Fruit fly (Drosophila melanogaster) whole organism, embryonic: ENCODE data around the gene Act87E.

Experiments
- Atf-2 ChIP-seq: fragments of 200-800 bp; sonication (Bioruptor generic); optimal IDR thresholded peaks from 2 replicates; lab custom pipeline; 2016; ENCODE audit warnings: missing biosample characterization, missing genetic modification characterization
- CG11398 ChIP-seq: fragments of 200-800 bp; sonication (Bioruptor generic); optimal IDR thresholded peaks from 2 replicates; lab custom pipeline; 2016; ENCODE audit warnings: missing biosample characterization, missing genetic modification characterization
- CG12219 ChIP-seq: fragments of 200-800 bp; sonication (Bioruptor generic); optimal IDR thresholded peaks from 3 replicates; lab custom pipeline; 2018; ENCODE audit warnings: missing biosample characterization, mild to moderate bottlenecking, missing genetic modification characterization
- CG12942 ChIP-seq: fragments of 200-800 bp; sonication (Bioruptor generic); optimal IDR thresholded peaks from 3 replicates; lab custom pipeline; 2016; ENCODE audit warnings: missing biosample characterization, missing genetic modification characterization
- CG13894 ChIP-seq: fragments of 200-800 bp; sonication (Bioruptor generic); optimal IDR thresholded peaks from 3 replicates; lab custom pipeline; 2018; ENCODE audit warnings: missing biosample characterization, mild to moderate bottlenecking, missing genetic modification characterization, moderate library complexity
- CG14667 ChIP-seq: fragments of 200-800 bp; sonication (Bioruptor generic); IDR thresholded peaks from 2 replicates; pipeline ENCODE4 v1.3.6; 2022; ENCODE audit warnings: missing biosample characterization, missing genetic modification characterization
- CG17361 ChIP-seq: fragments of 200-800 bp; sonication (Bioruptor generic); IDR thresholded peaks from 3 replicates; pipeline ENCODE4 v1.3.6; 2022; ENCODE audit warnings: missing biosample characterization, missing genetic modification characterization
- CG2199 ChIP-seq: fragments of 200-800 bp; sonication (Bioruptor generic); IDR thresholded peaks from 3 replicates; pipeline ENCODE4 v1.3.6; 2022; ENCODE audit warnings: missing biosample characterization, missing genetic modification characterization
- CG3065 ChIP-seq: fragments of 200-800 bp; sonication (Bioruptor generic); optimal IDR thresholded peaks from 2 replicates; lab custom pipeline; 2016; ENCODE audit warnings: missing biosample characterization, missing genetic modification characterization
- CG3163 ChIP-seq: fragments of 200-800 bp; sonication (Bioruptor generic); optimal IDR thresholded peaks from 3 replicates; lab custom pipeline; 2016; ENCODE audit warnings: missing biosample characterization, missing genetic modification characterization
- CG3281 ChIP-seq: fragments of 200-800 bp; sonication (Bioruptor generic); optimal IDR thresholded peaks from 3 replicates; lab custom pipeline; 2017; ENCODE audit warnings: missing biosample characterization, mild to moderate bottlenecking, missing genetic modification characterization
- CG34422 ChIP-seq: fragments of 200-800 bp; sonication (Bioruptor generic); IDR thresholded peaks from 3 replicates; pipeline ENCODE4 v1.3.6; 2022; ENCODE audit warnings: missing biosample characterization, missing genetic modification characterization
- CG3726 ChIP-seq: fragments of 200-800 bp; sonication (Bioruptor generic); IDR thresholded peaks from 3 replicates; pipeline ENCODE4, ENCODE4 v1.3.6; 2022; ENCODE audit warnings: missing biosample characterization, missing genetic modification characterization
- CG7839 ChIP-seq: fragments of 200-800 bp; sonication (Bioruptor generic); optimal IDR thresholded peaks from 3 replicates; lab custom pipeline; 2018; ENCODE audit warnings: missing biosample characterization, mild to moderate bottlenecking, missing genetic modification characterization, moderate library complexity
- CG9727 ChIP-seq: fragments of 200-800 bp; sonication (Bioruptor generic); optimal IDR thresholded peaks from 3 replicates; lab custom pipeline; 2017; ENCODE audit warnings: missing biosample characterization, mild to moderate bottlenecking, missing genetic modification characterization
- CG9797 ChIP-seq: fragments of 200-800 bp; sonication (Bioruptor generic); optimal IDR thresholded peaks from 3 replicates; lab custom pipeline; 2018; ENCODE audit warnings: missing biosample characterization, mild to moderate bottlenecking, missing genetic modification characterization
- ERR ChIP-seq: fragments of 200-800 bp; sonication (Bioruptor generic); optimal IDR thresholded peaks from 2 replicates; lab custom pipeline; 2016; ENCODE audit warnings: missing biosample characterization, missing genetic modification characterization
- Elba2 ChIP-seq: fragments of 200-800 bp; sonication (Bioruptor generic); optimal IDR thresholded peaks from 3 replicates; lab custom pipeline; 2016; ENCODE audit warnings: missing biosample characterization, missing genetic modification characterization
- HLH54F ChIP-seq: fragments of 200-800 bp; sonication (Bioruptor generic); optimal IDR thresholded peaks from 3 replicates; lab custom pipeline; 2016; ENCODE audit warnings: missing biosample characterization, missing genetic modification characterization
- Hand ChIP-seq: fragments of 200-800 bp; sonication (Bioruptor generic); optimal IDR thresholded peaks from 2 replicates; lab custom pipeline; 2017; ENCODE audit warnings: mild to moderate bottlenecking, missing biosample characterization, missing genetic modification reagents, missing genetic modification characterization
- HmgZ ChIP-seq: fragments of 200-800 bp; sonication (Bioruptor generic); optimal IDR thresholded peaks from 2 replicates; lab custom pipeline; 2018; ENCODE audit warnings: missing biosample characterization, mild to moderate bottlenecking, missing genetic modification characterization
- Hmx ChIP-seq: fragments of 200-800 bp; sonication (Bioruptor generic); optimal IDR thresholded peaks from 2 replicates; lab custom pipeline; 2016; ENCODE audit warnings: missing biosample characterization, missing genetic modification characterization
- Hr3 ChIP-seq: fragments of 200-800 bp; sonication (Bioruptor generic); optimal IDR thresholded peaks from 3 replicates; lab custom pipeline; 2016; ENCODE audit warnings: missing biosample characterization, missing genetic modification characterization
- Jarid2 ChIP-seq: fragments of 200-800 bp; sonication (Bioruptor generic); optimal IDR thresholded peaks from 3 replicates; lab custom pipeline; 2017; ENCODE audit warnings: mild to moderate bottlenecking, missing biosample characterization, missing genetic modification reagents, missing genetic modification characterization
- NC2β ChIP-seq: fragments of 200-800 bp; sonication (Bioruptor generic); optimal IDR thresholded peaks from 2 replicates; lab custom pipeline; 2016; ENCODE audit warnings: missing biosample characterization, missing genetic modification characterization
- Nf-YB ChIP-seq: fragments of 200-800 bp; sonication (Bioruptor generic); optimal IDR thresholded peaks from 3 replicates; lab custom pipeline; 2019; ENCODE audit warnings: missing biosample characterization, mild to moderate bottlenecking, missing genetic modification characterization, moderate library complexity
- ara ChIP-seq: fragments of 200-800 bp; sonication (Bioruptor generic); IDR thresholded peaks from 2 replicates; pipeline ENCODE4 v1.3.6; 2022; ENCODE audit warnings: missing biosample characterization, missing genetic modification characterization
- btn ChIP-seq: fragments of 200-800 bp; sonication (Bioruptor generic); optimal IDR thresholded peaks from 2 replicates; lab custom pipeline; 2016; ENCODE audit warnings: missing biosample characterization, missing genetic modification characterization
- chinmo ChIP-seq: fragments of 200-800 bp; sonication (Bioruptor generic); IDR thresholded peaks from 4 replicates; pipeline ENCODE4 v1.3.6; 2022; ENCODE audit warnings: missing biosample characterization, missing genetic modification characterization; ENCODE audit not compliant: partially characterized antibody
- da ChIP-seq: fragments of 200-800 bp; sonication (Bioruptor generic); optimal IDR thresholded peaks from 2 replicates; lab custom pipeline; 2016; ENCODE audit warnings: missing biosample characterization, missing genetic modification characterization
- dan ChIP-seq: fragments of 200-800 bp; sonication (Bioruptor generic); IDR thresholded peaks from 2 replicates; pipeline ENCODE4 v1.3.6; 2022; ENCODE audit warnings: missing biosample characterization, missing genetic modification characterization
- ems ChIP-seq: fragments of 200-800 bp; sonication (Bioruptor generic); optimal IDR thresholded peaks from 3 replicates; lab custom pipeline; 2016; ENCODE audit warnings: missing biosample characterization, missing genetic modification characterization
- ewg ChIP-seq: fragments of 200-800 bp; sonication (Bioruptor generic); optimal IDR thresholded peaks from 3 replicates; lab custom pipeline; 2017; ENCODE audit warnings: mild to moderate bottlenecking, missing biosample characterization, missing genetic modification reagents, missing genetic modification characterization
- gem ChIP-seq: fragments of 200-800 bp; sonication (Bioruptor generic); optimal IDR thresholded peaks from 2 replicates; lab custom pipeline; 2019; ENCODE audit warnings: missing biosample characterization, mild to moderate bottlenecking, missing genetic modification characterization, moderate library complexity
- grau ChIP-seq: fragments of 200-800 bp; optimal IDR thresholded peaks from 3 replicates; lab custom pipeline; 2019; ENCODE audit warnings: missing biosample characterization, mild to moderate bottlenecking, missing genetic modification characterization, moderate library complexity
- gro ChIP-seq: fragments of 200-800 bp; sonication (Bioruptor generic); optimal IDR thresholded peaks from 2 replicates; lab custom pipeline; 2016; ENCODE audit warnings: missing biosample characterization, missing genetic modification characterization
- kay ChIP-seq: fragments of 200-800 bp; sonication (Bioruptor generic); optimal IDR thresholded peaks from 2 replicates; lab custom pipeline; 2016; ENCODE audit warnings: missing biosample characterization, missing genetic modification characterization
- lmd ChIP-seq: fragments of 200-800 bp; sonication (Bioruptor generic); IDR thresholded peaks from 2 replicates; pipeline ENCODE4 v1.3.6; 2022; ENCODE audit warnings: missing biosample characterization, missing genetic modification characterization
- lola ChIP-seq, 3 experiments: fragments of >200 bp in 2 of 3; fragments of 200-800 bp in 1 of 3; sonication (Bioruptor generic) in 1 of 3; optimal IDR thresholded peaks; 2 replicates each; lab custom pipeline; 2017 to 2019; ENCODE audit warnings: missing biosample characterization in 3 of 3, missing genetic modification characterization in 3 of 3, mild to moderate bottlenecking in 1 of 3, moderate library complexity in 1 of 3
- nerfin-1 ChIP-seq: fragments of 200-800 bp; sonication (Bioruptor generic); optimal IDR thresholded peaks from 3 replicates; lab custom pipeline; 2019; ENCODE audit warnings: missing biosample characterization, mild to moderate bottlenecking, missing genetic modification characterization, moderate library complexity
- odd ChIP-seq: fragments of 200-800 bp; sonication (Bioruptor generic); optimal IDR thresholded peaks from 2 replicates; lab custom pipeline; 2017; ENCODE audit warnings: missing biosample characterization, mild to moderate bottlenecking, missing genetic modification characterization
- pho ChIP-seq: fragments of 200-800 bp; sonication (Bioruptor generic); optimal IDR thresholded peaks from 2 replicates; lab custom pipeline; 2016; ENCODE audit warnings: missing biosample characterization, missing genetic modification characterization
- phol ChIP-seq: fragments of 200-800 bp; sonication (Bioruptor generic); optimal IDR thresholded peaks from 3 replicates; lab custom pipeline; 2018; ENCODE audit warnings: missing biosample characterization, mild to moderate bottlenecking, missing genetic modification characterization, moderate library complexity
- pnt ChIP-seq: fragments of 200-800 bp; sonication (Bioruptor generic); optimal IDR thresholded peaks from 3 replicates; lab custom pipeline; 2016; ENCODE audit warnings: missing biosample characterization, missing genetic modification characterization
- pros ChIP-seq: fragments of 200-800 bp; sonication (Bioruptor generic); optimal IDR thresholded peaks from 3 replicates; lab custom pipeline; 2019; ENCODE audit warnings: missing biosample characterization, mild to moderate bottlenecking, missing genetic modification characterization, moderate library complexity
- salm ChIP-seq: fragments of 200-800 bp; sonication (Bioruptor generic); optimal IDR thresholded peaks from 2 replicates; lab custom pipeline; 2018; ENCODE audit warnings: missing biosample characterization, mild to moderate bottlenecking, missing genetic modification characterization
- sim ChIP-seq: fragments of 200-800 bp; sonication (Bioruptor generic); IDR thresholded peaks from 2 replicates; pipeline ENCODE4 v1.3.6; 2022; ENCODE audit warnings: missing biosample characterization, missing genetic modification characterization
- so ChIP-seq: fragments of 200-800 bp; sonication (Bioruptor generic); IDR thresholded peaks from 3 replicates; pipeline ENCODE4 v1.3.6; 2022; ENCODE audit warnings: missing biosample characterization, missing genetic modification characterization
- stc ChIP-seq: fragments of 200-800 bp; sonication (Bioruptor generic); IDR thresholded peaks from 2 replicates; pipeline ENCODE4 v1.3.6; 2022; ENCODE audit warnings: missing biosample characterization, missing genetic modification characterization
- tll ChIP-seq, 2 experiments: fragments of 200-800 bp in 1 of 2; fragments of >200 bp in 1 of 2; sonication (Bioruptor generic) in 1 of 2; optimal IDR thresholded peaks; 2 replicates each; lab custom pipeline; 2017 to 2019; ENCODE audit warnings: missing biosample characterization in 2 of 2, missing genetic modification characterization in 2 of 2, mild to moderate bottlenecking in 1 of 2, moderate library complexity in 1 of 2
- unpg ChIP-seq: fragments of 200-800 bp; sonication (Bioruptor generic); optimal IDR thresholded peaks from 3 replicates; lab custom pipeline; 2018; ENCODE audit warnings: missing biosample characterization, mild to moderate bottlenecking, missing genetic modification characterization, moderate library complexity

The Act87E gene

DNA sequence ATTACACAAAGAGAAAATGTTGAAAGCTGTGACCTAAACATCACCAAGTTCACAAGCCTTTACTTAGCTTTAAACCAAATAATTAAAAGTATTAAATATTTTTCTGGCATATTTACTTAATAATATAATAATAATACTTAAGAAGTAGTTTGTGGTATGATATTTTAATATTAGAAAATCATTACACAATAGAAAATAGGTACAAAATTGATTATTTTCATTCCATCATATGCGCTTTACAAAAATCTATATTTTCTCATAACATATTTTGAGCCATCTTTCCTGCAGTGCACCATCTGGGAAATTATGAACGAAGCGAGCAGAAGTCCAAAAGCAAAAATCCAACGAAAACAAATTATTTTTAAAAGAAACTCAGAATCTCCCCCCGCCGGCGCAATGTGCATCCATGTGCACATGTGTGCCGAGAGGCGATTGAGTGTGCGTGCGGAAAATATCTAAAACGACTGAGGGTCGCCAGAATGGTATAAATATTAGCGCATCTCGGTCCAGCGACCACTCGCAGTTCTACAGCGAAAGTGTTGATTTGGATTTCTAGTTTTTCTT, at the start of gene Act87E:
Act87E (plus strand) TSS at position 514 of the 564 bp plus-strand sequence.
- TF ChIP-seq CG9727 (GFP tag; lab: Kevin White, UChicago) (peak; percentile 82), Hr3 (GFP tag; lab: Kevin White, UChicago) (peak; percentile 67), CG13894 (tag; lab: Kevin White, UChicago) (no peak), Hand (GFP tag; lab: Kevin White, UChicago) (no peak), pnt (GFP tag; lab: Kevin White, UChicago) (no peak), gro (GFP tag; lab: Kevin White, UChicago) (no peak), btn (GFP tag; lab: Kevin White, UChicago) (no peak), pho (GFP tag; lab: Kevin White, UChicago) (no peak), dan (GFP tag; lab: Robert Waterston, UW) (no peak), grau (peak; percentile 82), da (GFP tag; lab: Kevin White, UChicago) (no peak), Nf-YB (GFP tag; lab: Kevin White, UChicago) (peak; percentile 47), ERR (GFP tag; lab: Kevin White, UChicago) (no peak), pros (GFP tag; lab: Kevin White, UChicago) (peak; percentile 16), tll (GFP tag; optimal IDR thresholded peaks at IDR 0.05; lab: Kevin White, UChicago) (no peak), lmd (GFP tag; lab: Robert Waterston, UW) (peak; percentile 61), gem (tag; lab: Kevin White, UChicago) (peak; percentile 87), chinmo (GFP tag; lab: Robert Waterston, UW) (peak; percentile 65; the same call in 2 of the 4 replicates), NC2β (GFP tag; lab: Kevin White, UChicago) (no peak), HmgZ (tag; lab: Kevin White, UChicago) (no peak), HLH54F (no peak), CG2199 (GFP tag; lab: Robert Waterston, UW) (no peak), CG12942 (peak; percentile 42), CG12219 (no peak), Atf-2 (GFP tag; lab: Kevin White, UChicago) (no peak), phol (tag; lab: Kevin White, UChicago) (peak; percentile 86), CG3065 (GFP tag; lab: Kevin White, UChicago) (no peak), sim (GFP tag; lab: Robert Waterston, UW) (peak; percentile 46; the same call in 1 of the 2 replicates), ewg (GFP tag; lab: Kevin White, UChicago) (peak; percentile 53), CG17361 (peak; percentile 91), CG11398 (GFP tag; lab: Kevin White, UChicago) (no peak), CG9797 (GFP tag; lab: Kevin White, UChicago) (no peak), CG3281 (peak; percentile 60), CG14667 (GFP tag; lab: Robert Waterston, UW) (no peak), salm (peak; percentile 71), Hmx (GFP tag; lab: Kevin White, UChicago) (no peak), CG7839 (peak; percentile 78), odd (GFP tag; lab: Kevin White, UChicago) (peak; percentile 57), nerfin-1 (tag; lab: Kevin White, UChicago) (peak; percentile 73), stc (peak; percentile 58), Elba2 (GFP tag; lab: Kevin White, UChicago) (no peak), CG3726 (GFP tag; lab: Robert Waterston, UW) (no peak), CG34422 (GFP tag; lab: Robert Waterston, UW) (no peak), lola (GFP tag; optimal IDR thresholded peaks at IDR 0.05; lab: Kevin White, UChicago) (peak in 1 of 3 experiments; percentile 87), ara (peak; percentile 68), kay (GFP tag; lab: Kevin White, UChicago) (no peak), so (peak; percentile 38; the same call in 1 of the 3 replicates), Jarid2 (GFP tag; lab: Kevin White, UChicago) (no peak), ems (GFP tag; lab: Kevin White, UChicago) (no peak), CG3163 (GFP tag; lab: Kevin White, UChicago) (no peak), unpg (GFP tag; lab: Kevin White, UChicago) (peak; percentile 59)
